Fruit fly (Drosophila melanogaster) whole organism, embryonic: ENCODE data around the gene r-cup.

ENCODE experiments used
- CG10274 ChIP-seq: fragments of 200-800 bp; sonication (Bioruptor generic); optimal IDR thresholded peaks from 3 replicates; lab custom pipeline; 2017; ENCODE audit warnings: missing biosample characterization, mild to moderate bottlenecking, missing genetic modification characterization
- CG10959 ChIP-seq: fragments of 200-800 bp; sonication (Bioruptor generic); IDR thresholded peaks from 2 replicates; pipeline ENCODE4 v1.3.6; 2022; ENCODE audit warnings: missing biosample characterization, missing genetic modification characterization
- CG11696 ChIP-seq: fragments of 200-800 bp; sonication (Bioruptor generic); IDR thresholded peaks from 2 replicates; pipeline ENCODE4 v1.3.6; 2022; ENCODE audit warnings: missing biosample characterization, missing genetic modification characterization
- CG12104 ChIP-seq: fragments of 200-800 bp; sonication (Bioruptor generic); optimal IDR thresholded peaks from 3 replicates; lab custom pipeline; 2016; ENCODE audit warnings: missing biosample characterization, missing genetic modification characterization
- CG12942 ChIP-seq: fragments of 200-800 bp; sonication (Bioruptor generic); optimal IDR thresholded peaks from 3 replicates; lab custom pipeline; 2016; ENCODE audit warnings: missing biosample characterization, missing genetic modification characterization
- CG1529 ChIP-seq: fragments of 200-800 bp; sonication (Bioruptor generic); optimal IDR thresholded peaks from 3 replicates; lab custom pipeline; 2018; ENCODE audit warnings: missing biosample characterization, missing genetic modification characterization
- CG15514 ChIP-seq: fragments of 200-800 bp; sonication (Bioruptor generic); optimal IDR thresholded peaks from 3 replicates; lab custom pipeline; 2017; ENCODE audit warnings: missing biosample characterization, missing genetic modification characterization, mild to moderate bottlenecking, moderate library complexity, missing genetic modification reagents
- CG17385 ChIP-seq: fragments of 200-800 bp; sonication (Bioruptor generic); optimal IDR thresholded peaks from 3 replicates; lab custom pipeline; 2018; ENCODE audit warnings: missing biosample characterization, mild to moderate bottlenecking, missing genetic modification characterization
- CG17568 ChIP-seq: fragments of 200-800 bp; sonication (Bioruptor generic); optimal IDR thresholded peaks from 2 replicates; lab custom pipeline; 2018; ENCODE audit warnings: missing biosample characterization, mild to moderate bottlenecking, missing genetic modification characterization, moderate library complexity
- CG17829 ChIP-seq: fragments of 200-800 bp; optimal IDR thresholded peaks from 2 replicates; lab custom pipeline; 2019; ENCODE audit warnings: missing biosample characterization, mild to moderate bottlenecking, missing genetic modification characterization, moderate library complexity
- CG2889 ChIP-seq: fragments of 200-800 bp; sonication (Bioruptor generic); IDR thresholded peaks from 3 replicates; pipeline ENCODE4 v1.3.6; 2022; ENCODE audit warnings: missing biosample characterization, missing genetic modification characterization
- CG30403 ChIP-seq: fragments of 200-800 bp; sonication (Bioruptor generic); optimal IDR thresholded peaks from 3 replicates; lab custom pipeline; 2016; ENCODE audit warnings: missing biosample characterization, missing genetic modification characterization
- CG31365 ChIP-seq: fragments of 200-800 bp; sonication (Bioruptor generic); optimal IDR thresholded peaks from 2 replicates; lab custom pipeline; 2018; ENCODE audit warnings: missing biosample characterization, mild to moderate bottlenecking, missing genetic modification characterization
- CG6765 ChIP-seq: fragments of 200-800 bp; sonication (Bioruptor generic); optimal IDR thresholded peaks from 3 replicates; lab custom pipeline; 2017; ENCODE audit warnings: missing biosample characterization, mild to moderate bottlenecking, missing genetic modification characterization
- CG7786 ChIP-seq: fragments of 200-800 bp; sonication (Bioruptor generic); optimal IDR thresholded peaks from 2 replicates; lab custom pipeline; 2016; ENCODE audit warnings: missing biosample characterization, missing genetic modification characterization
- CG8281 ChIP-seq: fragments of 200-800 bp; sonication (Bioruptor generic); optimal IDR thresholded peaks from 2 replicates; lab custom pipeline; 2018; ENCODE audit warnings: missing biosample characterization, mild to moderate bottlenecking, missing genetic modification characterization, moderate library complexity
- CG9437 ChIP-seq: fragments of 200-800 bp; sonication (Bioruptor generic); optimal IDR thresholded peaks from 2 replicates; lab custom pipeline; 2018; ENCODE audit warnings: missing biosample characterization, mild to moderate bottlenecking, missing genetic modification characterization
- CG9932 ChIP-seq: fragments of 200-800 bp; sonication (Bioruptor generic); IDR thresholded peaks from 2 replicates; pipeline ENCODE4 v1.3.6; 2022; ENCODE audit warnings: missing biosample characterization, missing genetic modification characterization
- Deaf1 ChIP-seq: fragments of 200-800 bp; optimal IDR thresholded peaks from 3 replicates; lab custom pipeline; 2019; ENCODE audit warnings: missing biosample characterization, mild to moderate bottlenecking, missing genetic modification characterization, moderate library complexity
- Dp ChIP-seq: fragments of 200-800 bp; sonication (Bioruptor generic); optimal IDR thresholded peaks from 2 replicates; lab custom pipeline; 2018; ENCODE audit warnings: missing biosample characterization, mild to moderate bottlenecking, missing genetic modification characterization, moderate library complexity
- Gug ChIP-seq: fragments of 200-800 bp; sonication (Bioruptor generic); IDR thresholded peaks from 4 replicates; pipeline ENCODE4 v1.3.6; 2022; ENCODE audit warnings: missing biosample characterization, missing genetic modification characterization
- H2.0 ChIP-seq: fragments of 200-800 bp; sonication (Bioruptor generic); IDR thresholded peaks from 2 replicates; pipeline ENCODE4 v1.3.6; 2022; ENCODE audit warnings: missing biosample characterization, missing genetic modification characterization
- MTF-1 ChIP-seq: fragments of 200-800 bp; sonication (Bioruptor generic); optimal IDR thresholded peaks from 2 replicates; lab custom pipeline; 2018; ENCODE audit warnings: missing biosample characterization, mild to moderate bottlenecking, missing genetic modification characterization, borderline replicate concordance
- Opbp ChIP-seq: fragments of 200-800 bp; sonication (Bioruptor generic); IDR thresholded peaks from 3 replicates; pipeline ENCODE4 v1.3.6; 2022; ENCODE audit warnings: missing biosample characterization, missing genetic modification characterization; ENCODE audit not compliant: partially characterized antibody
- amos ChIP-seq: fragments of 200-800 bp; sonication (Bioruptor generic); IDR thresholded peaks from 2 replicates; pipeline ENCODE4 v1.3.6; 2022; ENCODE audit warnings: missing biosample characterization, missing genetic modification characterization; ENCODE audit not compliant: partially characterized antibody
- ap ChIP-seq: fragments of 200-800 bp; sonication (Bioruptor generic); IDR thresholded peaks from 2 replicates; pipeline ENCODE4 v1.3.6; 2022; ENCODE audit warnings: missing biosample characterization, missing genetic modification characterization
- bbx ChIP-seq: fragments of 200-800 bp; sonication (Bioruptor generic); IDR thresholded peaks from 2 replicates; pipeline ENCODE4 v1.3.6; 2022; ENCODE audit warnings: missing biosample characterization, missing genetic modification characterization; ENCODE audit not compliant: partially characterized antibody
- bowl ChIP-seq: fragments of 200-800 bp; sonication (Bioruptor generic); IDR thresholded peaks from 2 replicates; pipeline ENCODE4 v1.3.6; 2022; ENCODE audit warnings: missing biosample characterization, missing genetic modification characterization
- cato ChIP-seq: fragments of 200-800 bp; sonication (Bioruptor generic); optimal IDR thresholded peaks from 2 replicates; lab custom pipeline; 2016; ENCODE audit warnings: missing biosample characterization, missing genetic modification characterization, borderline replicate concordance
- chinmo ChIP-seq: fragments of 200-800 bp; sonication (Bioruptor generic); IDR thresholded peaks from 4 replicates; pipeline ENCODE4 v1.3.6; 2022; ENCODE audit warnings: missing biosample characterization, missing genetic modification characterization; ENCODE audit not compliant: partially characterized antibody
- corto ChIP-seq: fragments of 200-800 bp; sonication (Bioruptor generic); optimal IDR thresholded peaks from 2 replicates; lab custom pipeline; 2016; ENCODE audit warnings: missing biosample characterization, mild to moderate bottlenecking, missing genetic modification characterization, moderate library complexity
- dimm ChIP-seq: fragments of 200-800 bp; sonication (Bioruptor generic); IDR thresholded peaks from 2 replicates; pipeline ENCODE4 v1.3.6; 2022; ENCODE audit warnings: missing biosample characterization, missing genetic modification characterization
- dmrt11E ChIP-seq: fragments of 200-800 bp; sonication (Bioruptor generic); optimal IDR thresholded peaks from 3 replicates; lab custom pipeline; 2018; ENCODE audit warnings: missing biosample characterization, mild to moderate bottlenecking, missing genetic modification characterization, moderate library complexity
- dysf ChIP-seq: fragments of 200-800 bp; sonication (Bioruptor generic); IDR thresholded peaks from 3 replicates; pipeline ENCODE4 v1.3.6; 2022; ENCODE audit warnings: missing biosample characterization, missing genetic modification characterization
- eve ChIP-seq, 2 experiments: fragments of >200 bp; optimal IDR thresholded peaks; 2 replicates each; lab custom pipeline; 2017; ENCODE audit warnings: missing biosample characterization in 2 of 2, missing genetic modification characterization in 2 of 2
- gfzf ChIP-seq: fragments of 200-800 bp; sonication (Bioruptor generic); optimal IDR thresholded peaks from 2 replicates; lab custom pipeline; 2016; ENCODE audit warnings: missing biosample characterization, mild to moderate bottlenecking, missing genetic modification characterization, moderate library complexity
- gt ChIP-seq: fragments of 200-800 bp; sonication (Bioruptor generic); IDR thresholded peaks from 2 replicates; pipeline ENCODE4 v1.3.6; 2022; ENCODE audit warnings: missing biosample characterization, missing genetic modification characterization
- insv ChIP-seq, 2 experiments: fragments of 200-800 bp; sonication (Bioruptor generic); optimal IDR thresholded peaks; 3 replicates each; lab custom pipeline; 2016 to 2018; ENCODE audit warnings: missing biosample characterization in 2 of 2, missing genetic modification characterization in 2 of 2
- inv ChIP-seq: fragments of 200-800 bp; sonication (Bioruptor generic); IDR thresholded peaks from 2 replicates; pipeline ENCODE4 v1.3.6; 2022; ENCODE audit warnings: missing biosample characterization, missing genetic modification characterization; ENCODE audit not compliant: partially characterized antibody
- nmo ChIP-seq: fragments of 200-800 bp; sonication (Bioruptor generic); optimal IDR thresholded peaks from 2 replicates; lab custom pipeline; 2018; ENCODE audit warnings: missing biosample characterization, mild to moderate bottlenecking, missing genetic modification characterization, moderate library complexity
- pzg ChIP-seq: fragments of 200-800 bp; sonication (Bioruptor generic); optimal IDR thresholded peaks from 3 replicates; lab custom pipeline; 2018; ENCODE audit warnings: missing biosample characterization, mild to moderate bottlenecking, missing genetic modification characterization, moderate library complexity
- row ChIP-seq: fragments of 200-800 bp; sonication (Bioruptor generic); IDR thresholded peaks from 3 replicates; pipeline ENCODE4 v1.3.6; 2022; ENCODE audit warnings: missing biosample characterization, missing genetic modification characterization
- sim ChIP-seq: fragments of 200-800 bp; sonication (Bioruptor generic); IDR thresholded peaks from 2 replicates; pipeline ENCODE4 v1.3.6; 2022; ENCODE audit warnings: missing biosample characterization, missing genetic modification characterization
- slbo ChIP-seq: fragments of 200-800 bp; sonication (Bioruptor generic); IDR thresholded peaks from 2 replicates; pipeline ENCODE4 v1.3.6; 2022; ENCODE audit warnings: missing biosample characterization, missing genetic modification characterization
- stc ChIP-seq: fragments of 200-800 bp; sonication (Bioruptor generic); IDR thresholded peaks from 2 replicates; pipeline ENCODE4 v1.3.6; 2022; ENCODE audit warnings: missing biosample characterization, missing genetic modification characterization
- tll ChIP-seq, 2 experiments: fragments of 200-800 bp in 1 of 2; fragments of >200 bp in 1 of 2; sonication (Bioruptor generic) in 1 of 2; optimal IDR thresholded peaks; 2 replicates each; lab custom pipeline; 2017 to 2019; ENCODE audit warnings: missing biosample characterization in 2 of 2, missing genetic modification characterization in 2 of 2, mild to moderate bottlenecking in 1 of 2, moderate library complexity in 1 of 2
- trem ChIP-seq: fragments of 200-800 bp; optimal IDR thresholded peaks from 3 replicates; lab custom pipeline; 2019; ENCODE audit warnings: missing biosample characterization, mild to moderate bottlenecking, missing genetic modification characterization, moderate library complexity
- trh ChIP-seq: fragments of 200-800 bp; sonication (Bioruptor generic); optimal IDR thresholded peaks from 2 replicates; lab custom pipeline; 2016; ENCODE audit warnings: missing biosample characterization, missing genetic modification characterization
- usp ChIP-seq: fragments of >200 bp; optimal IDR thresholded peaks from 2 replicates; lab custom pipeline; 2017; ENCODE audit warnings: missing biosample characterization, missing genetic modification characterization

r-cup gene

dm6 chrX:21044831-21045447, 19.3 kb upstream of the r-cup start, which contains the start of gene Cbs:
Gene Cbs, plus strand, starts transcription at chrX:21045138.
- TF ChIP-seq H2.0 (GFP tag; lab: Robert Waterston, UW) (peak; percentile 66), bbx (peak; percentile 48; the same call in 1 of the 2 replicates), gt (no peak), CG12942 (GFP tag; lab: Kevin White, UChicago) (peak; percentile 47), row (GFP tag; lab: Robert Waterston, UW) (peak; percentile 86), Gug (peak; percentile 74; the same call in 3 of the 4 replicates), dysf (GFP tag; lab: Robert Waterston, UW) (peak; percentile 71), CG10959 (no peak), slbo (GFP tag; lab: Robert Waterston, UW) (peak; percentile 86), nmo (GFP tag; lab: Kevin White, UChicago) (peak; percentile 71), trem (tag; lab: Kevin White, UChicago) (no peak), MTF-1 (GFP tag; lab: Kevin White, UChicago) (peak; percentile 12), pzg (GFP tag; lab: Kevin White, UChicago) (no peak), CG9437 (GFP tag; lab: Kevin White, UChicago) (peak; percentile 76), CG17568 (GFP tag; lab: Kevin White, UChicago) (no peak), usp (no peak), Deaf1 (tag; lab: Kevin White, UChicago) (peak; percentile 88), inv (GFP tag; lab: Robert Waterston, UW) (no peak), CG7786 (GFP tag; lab: Kevin White, UChicago) (no peak), CG9932 (GFP tag; lab: Robert Waterston, UW) (peak; percentile 86), Dp (no peak), insv (GFP tag; optimal IDR thresholded peaks at IDR 0.05; lab: Kevin White, UChicago) (no peak), CG11696 (GFP tag; lab: Robert Waterston, UW) (no peak), amos (GFP tag; lab: Robert Waterston, UW) (no peak; the same call in 1 of the 2 replicates), CG15514 (no peak), CG31365 (tag; lab: Kevin White, UChicago) (no peak), CG30403 (peak; percentile 53), CG6765 (peak; percentile 41), CG10274 (peak; percentile 16), Opbp (GFP tag; lab: Robert Waterston, UW) (no peak), tll (GFP tag; optimal IDR thresholded peaks at IDR 0.05; lab: Kevin White, UChicago) (no peak), stc (GFP tag; lab: Robert Waterston, UW) (peak; percentile 56), CG12104 (peak; percentile 60), corto (GFP tag; lab: Kevin White, UChicago) (no peak), cato (GFP tag; lab: Kevin White, UChicago) (peak; percentile 30), dimm (peak; percentile 52; the same call in 1 of the 2 replicates), gfzf (no peak), CG8281 (tag; lab: Kevin White, UChicago) (peak; percentile 26), chinmo (GFP tag; lab: Robert Waterston, UW) (no peak; the same call in 3 of the 4 replicates), dmrt11E (tag; lab: Kevin White, UChicago) (peak; percentile 53), eve (GFP tag; optimal IDR thresholded peaks at IDR 0.05; lab: Kevin White, UChicago) (no peak), bowl (GFP tag; lab: Robert Waterston, UW) (no peak), trh (GFP tag; lab: Kevin White, UChicago) (no peak), CG17829 (tag; lab: Kevin White, UChicago) (peak; percentile 56), CG1529 (GFP tag; lab: Kevin White, UChicago) (no peak), ap (GFP tag; lab: Robert Waterston, UW) (peak; percentile 54; the same call in 1 of the 2 replicates), CG2889 (GFP tag; lab: Robert Waterston, UW) (0 out of 3 replicates have a peak, but pooled peaks have one; percentile 62), sim (GFP tag; lab: Robert Waterston, UW) (0 out of 2 replicates have a peak, but pooled peaks have one; percentile 52), CG17385 (GFP tag; lab: Kevin White, UChicago) (peak; percentile 46)
